Fruit fly (Drosophila melanogaster) whole organism, embryonic: ENCODE measurements around the gene puf.

Experiments used
- Atf6 ChIP-seq: fragments of 200-800 bp; sonication (Bioruptor generic); IDR thresholded peaks from 2 replicates; pipeline ENCODE4 v1.3.6; 2022; ENCODE audit warnings: missing biosample characterization, missing genetic modification characterization
- CG12659 ChIP-seq: fragments of 200-800 bp; sonication (Bioruptor generic); optimal IDR thresholded peaks from 3 replicates; lab custom pipeline; 2017; ENCODE audit warnings: mild to moderate bottlenecking, missing biosample characterization, missing genetic modification reagents, missing genetic modification characterization
- CG14965 ChIP-seq: fragments of 200-800 bp; sonication (Bioruptor generic); optimal IDR thresholded peaks from 2 replicates; lab custom pipeline; 2016; ENCODE audit warnings: missing biosample characterization, missing genetic modification characterization, borderline replicate concordance
- CG15269 ChIP-seq: fragments of 200-800 bp; sonication (Bioruptor generic); optimal IDR thresholded peaks from 2 replicates; lab custom pipeline; 2018; ENCODE audit warnings: missing biosample characterization, mild to moderate bottlenecking, missing genetic modification characterization, moderate library complexity
- CG15514 ChIP-seq: fragments of 200-800 bp; sonication (Bioruptor generic); optimal IDR thresholded peaks from 3 replicates; lab custom pipeline; 2017; ENCODE audit warnings: missing biosample characterization, missing genetic modification characterization, mild to moderate bottlenecking, moderate library complexity, missing genetic modification reagents
- CG1647 ChIP-seq: fragments of 200-800 bp; sonication (Bioruptor generic); optimal IDR thresholded peaks from 3 replicates; lab custom pipeline; 2016; ENCODE audit warnings: missing biosample characterization, missing genetic modification characterization
- CG17186 ChIP-seq: fragments of 200-800 bp; sonication (Bioruptor generic); optimal IDR thresholded peaks from 3 replicates; lab custom pipeline; 2017; ENCODE audit warnings: missing biosample characterization, missing genetic modification reagents, missing genetic modification characterization
- CG17385 ChIP-seq: fragments of 200-800 bp; sonication (Bioruptor generic); optimal IDR thresholded peaks from 3 replicates; lab custom pipeline; 2018; ENCODE audit warnings: missing biosample characterization, mild to moderate bottlenecking, missing genetic modification characterization
- CG1832 ChIP-seq: fragments of 200-800 bp; sonication (Bioruptor generic); optimal IDR thresholded peaks from 2 replicates; lab custom pipeline; 2017; ENCODE audit warnings: missing biosample characterization, mild to moderate bottlenecking, missing genetic modification characterization, inconsistent platforms
- CG2199 ChIP-seq: fragments of 200-800 bp; sonication (Bioruptor generic); IDR thresholded peaks from 3 replicates; pipeline ENCODE4 v1.3.6; 2022; ENCODE audit warnings: missing biosample characterization, missing genetic modification characterization
- CG3163 ChIP-seq: fragments of 200-800 bp; sonication (Bioruptor generic); optimal IDR thresholded peaks from 3 replicates; lab custom pipeline; 2016; ENCODE audit warnings: missing biosample characterization, missing genetic modification characterization
- CG3281 ChIP-seq: fragments of 200-800 bp; sonication (Bioruptor generic); optimal IDR thresholded peaks from 3 replicates; lab custom pipeline; 2017; ENCODE audit warnings: missing biosample characterization, mild to moderate bottlenecking, missing genetic modification characterization
- CG6683 ChIP-seq: fragments of 200-800 bp; sonication (Bioruptor generic); optimal IDR thresholded peaks from 2 replicates; lab custom pipeline; 2017; ENCODE audit warnings: missing biosample characterization, mild to moderate bottlenecking, missing genetic modification characterization, missing genetic modification reagents
- CG6791 ChIP-seq: fragments of 200-800 bp; sonication (Bioruptor generic); IDR thresholded peaks from 3 replicates; pipeline ENCODE4 v1.3.6; 2022; ENCODE audit warnings: missing biosample characterization, missing genetic modification characterization; ENCODE audit not compliant: partially characterized antibody
- CG6813 ChIP-seq: fragments of 200-800 bp; sonication (Bioruptor generic); optimal IDR thresholded peaks from 2 replicates; lab custom pipeline; 2017; ENCODE audit warnings: missing biosample characterization, missing genetic modification characterization, mild to moderate bottlenecking, moderate library complexity, missing genetic modification reagents
- CG6854 ChIP-seq: fragments of 200-800 bp; sonication (Bioruptor generic); optimal IDR thresholded peaks from 3 replicates; lab custom pipeline; 2017; ENCODE audit warnings: missing biosample characterization, mild to moderate bottlenecking, missing genetic modification characterization
- D ChIP-seq, 2 experiments: fragments of 200-800 bp in 1 of 2; fragments of >200 bp in 1 of 2; sonication (Bioruptor generic) in 1 of 2; optimal IDR thresholded peaks; 2 replicates in 1 of 2; 3 replicates in 1 of 2; lab custom pipeline; 2017; ENCODE audit warnings: mild to moderate bottlenecking in 1 of 2, missing biosample characterization in 1 of 2, missing genetic modification characterization in 1 of 2, missing genetic modification reagents in 1 of 2
- E2f2 ChIP-seq: fragments of 200-800 bp; sonication (Bioruptor generic); IDR thresholded peaks from 2 replicates; pipeline ENCODE4 v1.3.6; 2022; ENCODE audit warnings: missing biosample characterization, missing genetic modification characterization
- Ets97D ChIP-seq: fragments of 200-800 bp; sonication (Bioruptor generic); optimal IDR thresholded peaks from 3 replicates; lab custom pipeline; 2016; ENCODE audit warnings: missing biosample characterization, missing genetic modification characterization
- Hsf ChIP-seq: fragments of 200-800 bp; sonication (Bioruptor generic); optimal IDR thresholded peaks from 3 replicates; lab custom pipeline; 2016; ENCODE audit warnings: missing biosample characterization, missing genetic modification characterization
- Lim3 ChIP-seq: fragments of 200-800 bp; sonication (Bioruptor generic); IDR thresholded peaks from 2 replicates; pipeline ENCODE4 v1.3.6; 2022; ENCODE audit warnings: missing biosample characterization, missing genetic modification characterization
- MBD-R2 ChIP-seq: fragments of 200-800 bp; sonication (Bioruptor generic); IDR thresholded peaks from 2 replicates; pipeline ENCODE4 v1.3.6; 2022; ENCODE audit warnings: missing biosample characterization, missing genetic modification characterization
- Max ChIP-seq: fragments of 200-800 bp; sonication (Bioruptor generic); optimal IDR thresholded peaks from 2 replicates; lab custom pipeline; 2016; ENCODE audit warnings: missing biosample characterization, mild to moderate bottlenecking, missing genetic modification characterization
- Med ChIP-seq: fragments of 200-800 bp; sonication (Bioruptor generic); peaks from one replicate; lab custom pipeline; 2016; ENCODE audit warnings: missing biosample characterization, missing genetic modification characterization, mild to moderate bottlenecking, inconsistent platforms, moderate library complexity
- NC2α ChIP-seq: fragments of 200-800 bp; sonication (Bioruptor generic); optimal IDR thresholded peaks from 2 replicates; lab custom pipeline; 2016; ENCODE audit warnings: missing biosample characterization, missing genetic modification characterization
- Pdp1 ChIP-seq, 2 experiments: fragments of 200-800 bp; sonication (Bioruptor generic); optimal IDR thresholded peaks; 3 replicates each; lab custom pipeline; 2016; ENCODE audit warnings: missing biosample characterization in 2 of 2, missing genetic modification characterization in 2 of 2, mild to moderate bottlenecking in 1 of 2, moderate library complexity in 1 of 2
- Scr ChIP-seq: fragments of 200-800 bp; sonication (Bioruptor generic); IDR thresholded peaks from 2 replicates; pipeline ENCODE4 v1.3.6; 2022; ENCODE audit warnings: missing biosample characterization, missing genetic modification characterization; ENCODE audit not compliant: partially characterized antibody
- Stat92E ChIP-seq, 3 experiments: fragments of >200 bp in 2 of 3; fragments of 200-800 bp in 1 of 3; sonication (Bioruptor generic) in 1 of 3; optimal IDR thresholded peaks; 2 replicates each; lab custom pipeline; 2017 to 2019; ENCODE audit warnings: missing biosample characterization in 3 of 3, missing genetic modification characterization in 3 of 3, mild to moderate bottlenecking in 1 of 3, moderate library complexity in 1 of 3
- bsh ChIP-seq, 2 experiments: fragments of 200-800 bp; sonication (Bioruptor generic); optimal IDR thresholded peaks; 2 replicates each; lab custom pipeline; 2017 to 2018; ENCODE audit warnings: mild to moderate bottlenecking in 2 of 2, missing biosample characterization in 2 of 2, missing genetic modification characterization in 2 of 2, moderate library complexity in 1 of 2
- cas ChIP-seq: fragments of 200-800 bp; sonication (Bioruptor generic); IDR thresholded peaks from 2 replicates; pipeline ENCODE4 v1.3.6; 2022; ENCODE audit warnings: missing biosample characterization, missing genetic modification characterization
- caup ChIP-seq: fragments of 200-800 bp; sonication (Bioruptor generic); optimal IDR thresholded peaks from 3 replicates; lab custom pipeline; 2017; ENCODE audit warnings: missing biosample characterization, mild to moderate bottlenecking, missing genetic modification characterization, moderate library complexity; ENCODE audit not compliant: severe bottlenecking
- chinmo ChIP-seq: fragments of 200-800 bp; sonication (Bioruptor generic); IDR thresholded peaks from 4 replicates; pipeline ENCODE4 v1.3.6; 2022; ENCODE audit warnings: missing biosample characterization, missing genetic modification characterization; ENCODE audit not compliant: partially characterized antibody
- da ChIP-seq: fragments of 200-800 bp; sonication (Bioruptor generic); optimal IDR thresholded peaks from 2 replicates; lab custom pipeline; 2016; ENCODE audit warnings: missing biosample characterization, missing genetic modification characterization
- dimm ChIP-seq: fragments of 200-800 bp; sonication (Bioruptor generic); IDR thresholded peaks from 2 replicates; pipeline ENCODE4 v1.3.6; 2022; ENCODE audit warnings: missing biosample characterization, missing genetic modification characterization
- dm ChIP-seq: fragments of 200-800 bp; sonication (Bioruptor generic); optimal IDR thresholded peaks from 3 replicates; lab custom pipeline; 2016; ENCODE audit warnings: missing biosample characterization, missing genetic modification characterization
- mld ChIP-seq: fragments of 200-800 bp; sonication (Bioruptor generic); IDR thresholded peaks from 3 replicates; pipeline ENCODE4 v1.3.6; 2022; ENCODE audit warnings: missing biosample characterization, missing genetic modification characterization; ENCODE audit not compliant: partially characterized antibody
- pros ChIP-seq: fragments of 200-800 bp; sonication (Bioruptor generic); optimal IDR thresholded peaks from 3 replicates; lab custom pipeline; 2019; ENCODE audit warnings: missing biosample characterization, mild to moderate bottlenecking, missing genetic modification characterization, moderate library complexity
- psq ChIP-seq: fragments of 200-800 bp; sonication (Bioruptor generic); optimal IDR thresholded peaks from 2 replicates; lab custom pipeline; 2017; ENCODE audit warnings: missing biosample characterization, missing genetic modification characterization
- shn ChIP-seq: fragments of 200-800 bp; sonication (Bioruptor generic); optimal IDR thresholded peaks from 3 replicates; lab custom pipeline; 2016; ENCODE audit warnings: missing biosample characterization, missing genetic modification characterization
- sqz ChIP-seq: fragments of 200-800 bp; sonication (Bioruptor generic); optimal IDR thresholded peaks from 3 replicates; lab custom pipeline; 2018; ENCODE audit warnings: missing biosample characterization, mild to moderate bottlenecking, missing genetic modification characterization
- sr ChIP-seq: fragments of 200-800 bp; sonication (Bioruptor generic); IDR thresholded peaks from 3 replicates; pipeline ENCODE4 v1.3.6; 2022; ENCODE audit warnings: missing biosample characterization, missing genetic modification characterization
- tll ChIP-seq, 2 experiments: fragments of 200-800 bp in 1 of 2; fragments of >200 bp in 1 of 2; sonication (Bioruptor generic) in 1 of 2; optimal IDR thresholded peaks; 2 replicates each; lab custom pipeline; 2017 to 2019; ENCODE audit warnings: missing biosample characterization in 2 of 2, missing genetic modification characterization in 2 of 2, mild to moderate bottlenecking in 1 of 2, moderate library complexity in 1 of 2
- unpg ChIP-seq: fragments of 200-800 bp; sonication (Bioruptor generic); optimal IDR thresholded peaks from 3 replicates; lab custom pipeline; 2018; ENCODE audit warnings: missing biosample characterization, mild to moderate bottlenecking, missing genetic modification characterization, moderate library complexity
- vvl ChIP-seq: fragments of 200-800 bp; sonication (Bioruptor generic); IDR thresholded peaks from 2 replicates; pipeline ENCODE4 v1.3.6; 2022; ENCODE audit warnings: missing biosample characterization, missing genetic modification characterization

Gene puf

dm6 chr3R:24629877-24630808 lies 19.7 kb downstream of the puf start, which contains the start of gene Wsck (continued):
- TF ChIP-seq Lim3 (GFP tag; lab: Robert Waterston, UW), result no peak
- TF ChIP-seq CG1647 (GFP tag; lab: Kevin White, UChicago), result no peak
- peak in 1 of 2 experiments; percentile 20 for TF ChIP-seq Pdp1 (GFP tag; optimal IDR thresholded peaks at IDR 0.05; lab: Kevin White, UChicago)
- TF ChIP-seq CG3163, result peak; percentile 4
- peak; percentile 28 for TF ChIP-seq shn
- TF ChIP-seq CG6813 (GFP tag; lab: Kevin White, UChicago), result no peak
- TF ChIP-seq CG6791 (GFP tag; lab: Robert Waterston, UW), result 0 out of 3 replicates have a peak, but pooled peaks have one; percentile 43
- TF ChIP-seq CG2199 (GFP tag; lab: Robert Waterston, UW), result peak; percentile 72; the same call in 1 of the 3 replicates
- TF ChIP-seq unpg, result no peak
- no peak for TF ChIP-seq sqz
- TF ChIP-seq psq (GFP tag; lab: Kevin White, UChicago), result no peak
- TF ChIP-seq E2f2 (GFP tag; lab: Robert Waterston, UW), result peak; percentile 85
- TF ChIP-seq Scr (GFP tag; lab: Robert Waterston, UW), result peak; percentile 36; the same call in 1 of the 2 replicates
- peak; percentile 60; the same call in 1 of the 4 replicates for TF ChIP-seq chinmo
- peak; percentile 26; the same call in 1 of the 3 replicates for TF ChIP-seq mld (GFP tag; lab: Robert Waterston, UW)
- peak; percentile 49 for TF ChIP-seq D (optimal IDR thresholded peaks at IDR 0.05; lab: Kevin White, UChicago)
- no peak for TF ChIP-seq D (GFP tag; optimal IDR thresholded peaks at IDR 0.05; lab: Kevin White, UChicago)
- no peak for TF ChIP-seq dimm (GFP tag; lab: Robert Waterston, UW)
- peak in 1 of 3 experiments; percentile 65 for TF ChIP-seq Stat92E (GFP tag; optimal IDR thresholded peaks at IDR 0.05; lab: Kevin White, UChicago)
- peak; percentile 79 for TF ChIP-seq Med (GFP tag; lab: Kevin White, UChicago)
- TF ChIP-seq CG15269 (tag; lab: Kevin White, UChicago), result no peak
- TF ChIP-seq CG1832 (GFP tag; lab: Kevin White, UChicago), result peak; percentile 96
- peak; percentile 21 for TF ChIP-seq CG3281 (GFP tag; lab: Kevin White, UChicago)
- TF ChIP-seq CG6683 (GFP tag; lab: Kevin White, UChicago), result no peak
- peak; percentile 38 for TF ChIP-seq caup
- TF ChIP-seq CG12659 (GFP tag; lab: Kevin White, UChicago), result peak; percentile 31
- TF ChIP-seq CG6854 (GFP tag; lab: Kevin White, UChicago), result peak; percentile 7
- TF ChIP-seq Ets97D (GFP tag; lab: Kevin White, UChicago), result peak; percentile 2
- peak; percentile 56 for TF ChIP-seq CG15514
- TF ChIP-seq tll (GFP tag; optimal IDR thresholded peaks at IDR 0.05; lab: Kevin White, UChicago), result peak in 1 of 2 experiments; percentile 62
- peak; percentile 65; the same call in 1 of the 2 replicates for TF ChIP-seq vvl (GFP tag; lab: Robert Waterston, UW)
- peak; percentile 23 for TF ChIP-seq Max (GFP tag; lab: Kevin White, UChicago)
- no peak for TF ChIP-seq cas (GFP tag; lab: Robert Waterston, UW)
- peak; percentile 39 for TF ChIP-seq dm
- no peak for TF ChIP-seq bsh (GFP tag; optimal IDR thresholded peaks at IDR 0.05; lab: Kevin White, UChicago)
- no peak for TF ChIP-seq Atf6
- no peak for TF ChIP-seq Hsf (GFP tag; lab: Kevin White, UChicago)
- TF ChIP-seq NC2α (GFP tag; lab: Kevin White, UChicago), result no peak
- no peak for TF ChIP-seq sr (GFP tag; lab: Robert Waterston, UW)
- no peak for TF ChIP-seq CG14965 (GFP tag; lab: Kevin White, UChicago)
- TF ChIP-seq MBD-R2 (GFP tag; lab: Robert Waterston, UW), result peak; percentile 43; the same call in 1 of the 2 replicates
- TF ChIP-seq CG17186 (GFP tag; lab: Kevin White, UChicago), result peak; percentile 6
- TF ChIP-seq CG17385, result peak; percentile 91
- peak; percentile 13 for TF ChIP-seq pros
- no peak for TF ChIP-seq da (GFP tag; lab: Kevin White, UChicago)
